Fruit fly (Drosophila melanogaster): ENCODE measurements around the gene lds.

Gene lds

DNA sequence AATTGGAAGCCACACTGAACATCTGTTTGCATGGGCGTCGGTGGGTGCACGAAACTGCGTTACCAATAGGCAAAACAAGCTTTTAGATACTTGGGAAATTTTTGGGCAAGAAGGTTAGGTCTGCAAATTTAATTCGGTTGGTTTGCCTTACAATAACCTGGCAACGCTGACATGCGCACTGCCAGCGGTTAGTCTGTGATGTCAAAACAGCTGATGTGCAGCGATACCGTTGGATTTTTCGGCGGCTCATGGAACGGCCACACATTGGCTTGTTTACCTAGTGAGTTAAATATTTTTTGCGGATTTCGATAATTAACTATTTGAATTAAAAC lies 33.4 kb upstream of the lds start, which contains the start of gene ArgRS-m (continued):
- TF ChIP-seq Kr (GFP tag; optimal IDR thresholded peaks at IDR 0.05) = no peak
- TF ChIP-seq bbx (GFP tag; IDR thresholded peaks at IDR 0.05; ENCODE audit: partially characterized antibody) = no peak
- TF ChIP-seq p53 (GFP tag; optimal IDR thresholded peaks at IDR 0.05) = peak; percentile 18
- TF ChIP-seq CG10147 (GFP tag; optimal IDR thresholded peaks at IDR 0.05) = peak; percentile 30
- peak; percentile 26 for TF ChIP-seq CG7928 (GFP tag; optimal IDR thresholded peaks at IDR 0.05)
- no peak for TF ChIP-seq tll (GFP tag; optimal IDR thresholded peaks at IDR 0.05)
- peak; percentile 6 for TF ChIP-seq Nf-YB (GFP tag; optimal IDR thresholded peaks at IDR 0.05)
- TF ChIP-seq CG4404 (GFP tag; IDR thresholded peaks at IDR 0.05) = no peak
- TF ChIP-seq Doc3 (GFP tag; IDR thresholded peaks at IDR 0.05; ENCODE audit: partially characterized antibody) = no peak
- peak; percentile 41; the same call in 1 of the 2 replicates for TF ChIP-seq Ptx1 (GFP tag; IDR thresholded peaks at IDR 0.05)
- peak; percentile 40; the same call in 2 of the 4 replicates for TF ChIP-seq Gug (GFP tag; IDR thresholded peaks at IDR 0.05)
- no peak for TF ChIP-seq br (optimal IDR thresholded peaks at IDR 0.05)
- no peak for TF ChIP-seq CG7372 (GFP tag; IDR thresholded peaks at IDR 0.05)
- TF ChIP-seq CG9817 (tag; optimal IDR thresholded peaks at IDR 0.05) = peak; percentile 48
- no peak for TF ChIP-seq ATbp (GFP tag; optimal IDR thresholded peaks at IDR 0.05)
- TF ChIP-seq nmo (GFP tag; optimal IDR thresholded peaks at IDR 0.05) = peak; percentile 69
- TF ChIP-seq bsh (GFP tag; optimal IDR thresholded peaks at IDR 0.05) = peak in 1 of 2 experiments; percentile 13
- TF ChIP-seq rib (GFP tag; IDR thresholded peaks at IDR 0.05) = no peak
- TF ChIP-seq Oaz (GFP tag; IDR thresholded peaks at IDR 0.05) = no peak
- TF ChIP-seq CG3726 (GFP tag; IDR thresholded peaks at IDR 0.05) = no peak
- no peak for TF ChIP-seq grn (GFP tag; optimal IDR thresholded peaks at IDR 0.05)
- TF ChIP-seq trem (tag; optimal IDR thresholded peaks at IDR 0.05) = peak; percentile 79
- peak; percentile 47 for TF ChIP-seq Sox102F (GFP tag; optimal IDR thresholded peaks at IDR 0.05)
- TF ChIP-seq Chrac-16 (GFP tag; optimal IDR thresholded peaks at IDR 0.05) = peak; percentile 7
- TF ChIP-seq CG10209 (GFP tag; optimal IDR thresholded peaks at IDR 0.05) = no peak
- TF ChIP-seq CG3995 (GFP tag; optimal IDR thresholded peaks at IDR 0.05) = peak; percentile 12
- no peak for TF ChIP-seq CG30431 (GFP tag; optimal IDR thresholded peaks at IDR 0.05)
- TF ChIP-seq CG14667 (GFP tag; IDR thresholded peaks at IDR 0.05) = no peak
- TF ChIP-seq nom (GFP tag; optimal IDR thresholded peaks at IDR 0.05) = no peak
- no peak for TF ChIP-seq CG8478 (optimal IDR thresholded peaks at IDR 0.05)
- TF ChIP-seq odd (GFP tag; optimal IDR thresholded peaks at IDR 0.05) = no peak
- no peak for TF ChIP-seq cato (GFP tag; optimal IDR thresholded peaks at IDR 0.05; ENCODE audit: borderline replicate concordance)
- no peak for TF ChIP-seq exex (tag; optimal IDR thresholded peaks at IDR 0.05)
- TF ChIP-seq CG11398 (GFP tag; optimal IDR thresholded peaks at IDR 0.05) = peak; percentile 5
- TF ChIP-seq kay (GFP tag; optimal IDR thresholded peaks at IDR 0.05) = no peak
- TF ChIP-seq Sry-δ (GFP tag; optimal IDR thresholded peaks at IDR 0.05) = peak; percentile 58
- no peak for TF ChIP-seq esg (GFP tag; conservative IDR thresholded peaks at IDR 0.05)
- peak; percentile 84 for TF ChIP-seq Rfx (GFP tag; IDR thresholded peaks at IDR 0.05)
- TF ChIP-seq CG2120 (GFP tag; optimal IDR thresholded peaks at IDR 0.05) = peak; percentile 89
- TF ChIP-seq Side (GFP tag; optimal IDR thresholded peaks at IDR 0.05) = peak; percentile 41
- peak; percentile 20; the same call in 1 of the 3 replicates for TF ChIP-seq Aef1 (GFP tag; IDR thresholded peaks at IDR 0.05)
- no peak for TF ChIP-seq fd64A (GFP tag; optimal IDR thresholded peaks at IDR 0.05)
- peak; percentile 37 for TF ChIP-seq fd3F (GFP tag; optimal IDR thresholded peaks at IDR 0.05)
- TF ChIP-seq Atf6 (GFP tag; IDR thresholded peaks at IDR 0.05) = peak; percentile 54; the same call in 1 of the 2 replicates
- TF ChIP-seq CG30020 (tag; optimal IDR thresholded peaks at IDR 0.05) = peak; percentile 8
- peak; percentile 28 for TF ChIP-seq D19B (GFP tag; optimal IDR thresholded peaks at IDR 0.05)
- TF ChIP-seq nau (GFP tag; optimal IDR thresholded peaks at IDR 0.05) = no peak
- no peak for TF ChIP-seq gsb (GFP tag; IDR thresholded peaks at IDR 0.05)
- peak; percentile 15 for TF ChIP-seq CG3281 (GFP tag; optimal IDR thresholded peaks at IDR 0.05)
- no peak for TF ChIP-seq ac (GFP tag; optimal IDR thresholded peaks at IDR 0.05)
- no peak for TF ChIP-seq Hey (tag; optimal IDR thresholded peaks at IDR 0.05)
- no peak for TF ChIP-seq gce (GFP tag; IDR thresholded peaks at IDR 0.05)

All from whole organism, embryonic.